Fruit fly (Drosophila melanogaster) whole organism, embryonic: Measurements from ENCODE around the gene CG2059.

ENCODE experiments used
- Blimp-1 ChIP-seq: fragments of 200-800 bp; sonication (Bioruptor generic); optimal IDR thresholded peaks from 3 replicates; lab custom pipeline; 2018; ENCODE audit warnings: missing biosample characterization, missing genetic modification characterization, mild to moderate bottlenecking, moderate library complexity, missing genetic modification reagents
- CG10543 ChIP-seq: fragments of 200-800 bp; sonication (Bioruptor generic); optimal IDR thresholded peaks from 3 replicates; lab custom pipeline; 2017; ENCODE audit warnings: missing biosample characterization, mild to moderate bottlenecking, missing genetic modification characterization, moderate library complexity
- CG11560 ChIP-seq: fragments of 200-800 bp; sonication (Bioruptor generic); IDR thresholded peaks from 3 replicates; pipeline ENCODE4 v1.3.6; 2022; ENCODE audit warnings: missing biosample characterization, missing genetic modification characterization
- CG13123 ChIP-seq: fragments of 200-800 bp; sonication (Bioruptor generic); optimal IDR thresholded peaks from 2 replicates; lab custom pipeline; 2016; ENCODE audit warnings: missing biosample characterization, missing genetic modification characterization
- CG1647 ChIP-seq: fragments of 200-800 bp; sonication (Bioruptor generic); optimal IDR thresholded peaks from 3 replicates; lab custom pipeline; 2016; ENCODE audit warnings: missing biosample characterization, missing genetic modification characterization
- CG16815 ChIP-seq: fragments of 200-800 bp; sonication (Bioruptor generic); optimal IDR thresholded peaks from 3 replicates; lab custom pipeline; 2017; ENCODE audit warnings: missing biosample characterization, mild to moderate bottlenecking, missing genetic modification characterization
- CG17912 ChIP-seq: fragments of 200-800 bp; sonication (Bioruptor generic); optimal IDR thresholded peaks from 2 replicates; lab custom pipeline; 2018; ENCODE audit warnings: missing biosample characterization, mild to moderate bottlenecking, missing genetic modification characterization
- CG18262 ChIP-seq: fragments of 200-800 bp; optimal IDR thresholded peaks from 3 replicates; lab custom pipeline; 2019; ENCODE audit warnings: missing biosample characterization, mild to moderate bottlenecking, missing genetic modification characterization, moderate library complexity
- CG2116 ChIP-seq: fragments of 200-800 bp; sonication (Bioruptor generic); optimal IDR thresholded peaks from 3 replicates; lab custom pipeline; 2018; ENCODE audit warnings: missing biosample characterization, mild to moderate bottlenecking, missing genetic modification characterization
- CG3163 ChIP-seq: fragments of 200-800 bp; sonication (Bioruptor generic); optimal IDR thresholded peaks from 3 replicates; lab custom pipeline; 2016; ENCODE audit warnings: missing biosample characterization, missing genetic modification characterization
- CG4328 ChIP-seq: fragments of 200-800 bp; sonication (Bioruptor generic); optimal IDR thresholded peaks from 3 replicates; lab custom pipeline; 2017; ENCODE audit warnings: missing biosample characterization, missing genetic modification reagents, missing genetic modification characterization
- CG43689 ChIP-seq: fragments of 200-800 bp; sonication (Bioruptor generic); IDR thresholded peaks from 2 replicates; pipeline ENCODE4 v1.3.6; 2022; ENCODE audit warnings: missing biosample characterization, missing genetic modification characterization
- CG5953 ChIP-seq: fragments of 200-800 bp; sonication (Bioruptor generic); IDR thresholded peaks from 2 replicates; pipeline ENCODE4 v1.3.6; 2022; ENCODE audit warnings: missing biosample characterization, missing genetic modification characterization
- CG7745 ChIP-seq: fragments of 200-800 bp; sonication (Bioruptor generic); optimal IDR thresholded peaks from 2 replicates; lab custom pipeline; 2018; ENCODE audit warnings: missing biosample characterization, mild to moderate bottlenecking, missing genetic modification characterization, moderate library complexity
- CG8478 ChIP-seq: fragments of >200 bp; optimal IDR thresholded peaks from 2 replicates; lab custom pipeline; 2018
- CG9797 ChIP-seq: fragments of 200-800 bp; sonication (Bioruptor generic); optimal IDR thresholded peaks from 3 replicates; lab custom pipeline; 2018; ENCODE audit warnings: missing biosample characterization, mild to moderate bottlenecking, missing genetic modification characterization
- D19A ChIP-seq: fragments of 200-800 bp; optimal IDR thresholded peaks from 3 replicates; lab custom pipeline; 2019; ENCODE audit warnings: missing biosample characterization, mild to moderate bottlenecking, missing genetic modification characterization, moderate library complexity
- Drgx ChIP-seq: fragments of 200-800 bp; sonication (Bioruptor generic); IDR thresholded peaks from 2 replicates; pipeline ENCODE4 v1.3.6; 2022; ENCODE audit warnings: missing biosample characterization, missing genetic modification characterization
- Eip74EF ChIP-seq, 2 experiments: fragments of 200-800 bp in 1 of 2; fragments of >200 bp in 1 of 2; sonication (Bioruptor generic) in 1 of 2; optimal IDR thresholded peaks; 2 replicates each; lab custom pipeline; 2017 to 2019; ENCODE audit warnings: missing biosample characterization in 2 of 2, missing genetic modification characterization in 2 of 2, mild to moderate bottlenecking in 1 of 2, moderate library complexity in 1 of 2
- Fer2 ChIP-seq: fragments of 200-800 bp; sonication (Bioruptor generic); optimal IDR thresholded peaks from 2 replicates; lab custom pipeline; 2018; ENCODE audit warnings: missing biosample characterization, mild to moderate bottlenecking, missing genetic modification characterization, moderate library complexity
- HHEX ChIP-seq: fragments of 200-800 bp; sonication (Bioruptor generic); optimal IDR thresholded peaks from 3 replicates; lab custom pipeline; 2017; ENCODE audit warnings: missing biosample characterization, mild to moderate bottlenecking, missing genetic modification characterization, missing genetic modification reagents
- Hr3 ChIP-seq: fragments of 200-800 bp; sonication (Bioruptor generic); optimal IDR thresholded peaks from 3 replicates; lab custom pipeline; 2016; ENCODE audit warnings: missing biosample characterization, missing genetic modification characterization
- Lim3 ChIP-seq: fragments of 200-800 bp; sonication (Bioruptor generic); IDR thresholded peaks from 2 replicates; pipeline ENCODE4 v1.3.6; 2022; ENCODE audit warnings: missing biosample characterization, missing genetic modification characterization
- Rx ChIP-seq: fragments of 200-800 bp; sonication (Bioruptor generic); IDR thresholded peaks from 2 replicates; pipeline ENCODE4 v1.3.6; 2022; ENCODE audit warnings: missing biosample characterization, missing genetic modification characterization
- YL-1 ChIP-seq: fragments of 200-800 bp; sonication (Bioruptor generic); optimal IDR thresholded peaks from 3 replicates; lab custom pipeline; 2017; ENCODE audit warnings: missing biosample characterization, mild to moderate bottlenecking, missing genetic modification characterization
- exex ChIP-seq: fragments of 200-800 bp; sonication (Bioruptor generic); optimal IDR thresholded peaks from 4 replicates; lab custom pipeline; 2018; ENCODE audit warnings: missing biosample characterization, mild to moderate bottlenecking, missing genetic modification characterization, moderate library complexity
- fd64A ChIP-seq: fragments of 200-800 bp; sonication (Bioruptor generic); optimal IDR thresholded peaks from 3 replicates; lab custom pipeline; 2018; ENCODE audit warnings: missing biosample characterization, mild to moderate bottlenecking, missing genetic modification characterization
- grn ChIP-seq: fragments of 200-800 bp; sonication (Bioruptor generic); optimal IDR thresholded peaks from 3 replicates; lab custom pipeline; 2017; ENCODE audit warnings: missing biosample characterization, missing genetic modification characterization
- gsb-n ChIP-seq: fragments of 200-800 bp; sonication (Bioruptor generic); optimal IDR thresholded peaks from 3 replicates; lab custom pipeline; 2018; ENCODE audit warnings: missing biosample characterization, mild to moderate bottlenecking, missing genetic modification characterization
- h ChIP-seq: fragments of >200 bp; optimal IDR thresholded peaks from 2 replicates; lab custom pipeline; 2017
- hb ChIP-seq: fragments of 200-800 bp; sonication (Bioruptor generic); IDR thresholded peaks from 3 replicates; pipeline ENCODE4 v1.3.6; 2022; ENCODE audit warnings: missing biosample characterization, missing genetic modification characterization; ENCODE audit not compliant: partially characterized antibody
- hkb ChIP-seq, 2 experiments: fragments of 200-800 bp in 1 of 2; fragments of >200 bp in 1 of 2; sonication (Bioruptor generic) in 1 of 2; IDR thresholded peaks in 1 of 2; optimal IDR thresholded peaks in 1 of 2; 2 replicates each; pipeline versions ENCODE4 v1.3.6 to Lab custom; 2017 to 2022; ENCODE audit warnings: missing biosample characterization in 1 of 2, missing genetic modification characterization in 1 of 2
- jigr1 ChIP-seq: fragments of 200-800 bp; sonication (Bioruptor generic); IDR thresholded peaks from 3 replicates; pipeline ENCODE4 v1.3.6; 2022; ENCODE audit warnings: missing biosample characterization, missing genetic modification characterization
- kay ChIP-seq: fragments of 200-800 bp; sonication (Bioruptor generic); optimal IDR thresholded peaks from 2 replicates; lab custom pipeline; 2016; ENCODE audit warnings: missing biosample characterization, missing genetic modification characterization
- klu ChIP-seq: fragments of 200-800 bp; sonication (Bioruptor generic); IDR thresholded peaks from 2 replicates; pipeline ENCODE4 v1.3.6; 2022; ENCODE audit warnings: missing biosample characterization, missing genetic modification characterization
- kni ChIP-seq: fragments of 200-800 bp; sonication (Bioruptor generic); optimal IDR thresholded peaks from 3 replicates; lab custom pipeline; 2017; ENCODE audit warnings: mild to moderate bottlenecking, missing biosample characterization, missing genetic modification reagents, missing genetic modification characterization
- lbe ChIP-seq: fragments of 200-800 bp; sonication (Bioruptor generic); optimal IDR thresholded peaks from 2 replicates; lab custom pipeline; 2016; ENCODE audit warnings: missing biosample characterization, mild to moderate bottlenecking, missing genetic modification characterization
- maf-S ChIP-seq: fragments of 200-800 bp; sonication (Bioruptor generic); optimal IDR thresholded peaks from 2 replicates; lab custom pipeline; 2016; ENCODE audit warnings: missing biosample characterization, missing genetic modification characterization
- odd ChIP-seq: fragments of 200-800 bp; sonication (Bioruptor generic); optimal IDR thresholded peaks from 2 replicates; lab custom pipeline; 2017; ENCODE audit warnings: missing biosample characterization, mild to moderate bottlenecking, missing genetic modification characterization
- onecut ChIP-seq: fragments of 200-800 bp; sonication (Bioruptor generic); IDR thresholded peaks from 2 replicates; pipeline ENCODE4 v1.3.6; 2022; ENCODE audit warnings: missing biosample characterization, missing genetic modification characterization
- p53 ChIP-seq: fragments of 200-800 bp; sonication (Bioruptor generic); optimal IDR thresholded peaks from 2 replicates; lab custom pipeline; 2016; ENCODE audit warnings: missing biosample characterization, missing genetic modification characterization
- pb ChIP-seq: fragments of 200-800 bp; sonication (Bioruptor generic); optimal IDR thresholded peaks from 3 replicates; lab custom pipeline; 2016; ENCODE audit warnings: missing biosample characterization, missing genetic modification characterization
- pho ChIP-seq: fragments of 200-800 bp; sonication (Bioruptor generic); optimal IDR thresholded peaks from 2 replicates; lab custom pipeline; 2016; ENCODE audit warnings: missing biosample characterization, missing genetic modification characterization
- repo ChIP-seq: fragments of 200-800 bp; sonication (Bioruptor generic); optimal IDR thresholded peaks from 2 replicates; lab custom pipeline; 2016; ENCODE audit warnings: missing biosample characterization, missing genetic modification characterization
- sna ChIP-seq: fragments of 200-800 bp; sonication (Bioruptor generic); IDR thresholded peaks from 2 replicates; pipeline ENCODE4 v1.3.6; 2022; ENCODE audit warnings: missing biosample characterization, missing genetic modification characterization; ENCODE audit not compliant: partially characterized antibody
- ssp ChIP-seq: fragments of 200-800 bp; sonication (Bioruptor generic); IDR thresholded peaks from 2 replicates; pipeline ENCODE4 v1.3.6; 2022; ENCODE audit warnings: missing biosample characterization, missing genetic modification characterization
- unpg ChIP-seq: fragments of 200-800 bp; sonication (Bioruptor generic); optimal IDR thresholded peaks from 3 replicates; lab custom pipeline; 2018; ENCODE audit warnings: missing biosample characterization, mild to moderate bottlenecking, missing genetic modification characterization, moderate library complexity
- zf30C ChIP-seq: fragments of 200-800 bp; sonication (Bioruptor generic); optimal IDR thresholded peaks from 3 replicates; lab custom pipeline; 2018; ENCODE audit warnings: missing biosample characterization, mild to moderate bottlenecking, missing genetic modification characterization
- zfh2 ChIP-seq: fragments of 200-800 bp; sonication (Bioruptor generic); optimal IDR thresholded peaks from 2 replicates; lab custom pipeline; 2016; ENCODE audit warnings: missing biosample characterization, missing genetic modification characterization

The CG2059 gene

DNA sequence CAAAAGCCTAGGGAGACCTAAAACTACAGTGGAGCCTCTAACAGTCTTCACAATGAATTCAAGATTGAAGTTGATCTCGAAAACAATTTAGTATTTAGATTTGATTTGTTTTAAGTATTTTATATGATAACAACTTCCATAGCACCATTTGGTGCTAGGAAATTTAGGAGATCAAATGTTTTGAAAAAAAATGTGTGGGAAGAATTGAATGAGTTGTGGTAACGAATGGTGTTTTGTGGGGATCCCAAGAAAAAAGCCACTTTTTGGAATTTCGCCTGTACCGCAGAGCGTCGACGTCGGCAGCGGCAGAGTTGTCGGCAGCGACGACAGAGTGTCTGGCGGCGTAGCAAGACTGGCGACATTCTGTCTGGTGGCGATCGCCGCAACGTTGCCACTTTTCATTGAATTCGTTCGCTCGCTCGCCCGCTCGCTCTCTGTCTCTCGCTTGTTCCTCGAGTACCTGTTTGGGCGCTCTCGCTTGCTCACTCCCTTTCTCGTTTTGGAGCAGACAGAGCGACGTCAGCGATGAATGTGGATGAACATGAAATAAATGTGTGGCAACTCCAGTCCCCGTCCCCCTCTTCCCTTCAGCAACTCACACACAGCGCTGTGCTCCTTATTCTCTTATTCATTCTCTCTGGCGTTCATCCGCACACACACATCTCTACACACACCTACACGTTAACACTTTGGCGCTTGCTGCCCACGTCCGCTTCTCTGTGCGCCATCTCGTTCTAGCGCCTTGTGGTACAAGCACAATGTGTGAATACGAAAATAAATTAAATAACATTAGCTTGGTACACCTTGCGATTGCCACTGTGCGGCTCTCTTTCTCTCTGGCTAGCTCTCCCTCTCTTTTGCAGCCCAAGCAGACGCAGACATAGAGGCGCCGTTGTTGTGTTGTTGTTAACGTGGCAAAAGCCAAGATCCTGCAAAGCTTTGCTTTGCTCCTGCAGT, 13.5 kb downstream of the CG2059 start (continued):
- TF ChIP-seq CG18262 (tag; lab: Kevin White, UChicago) (peak; percentile 61), CG10543 (GFP tag; lab: Kevin White, UChicago) (peak; percentile 22), CG7745 (tag; lab: Kevin White, UChicago) (no peak), CG13123 (GFP tag; lab: Kevin White, UChicago) (no peak), grn (GFP tag; lab: Kevin White, UChicago) (no peak), CG16815 (GFP tag; lab: Kevin White, UChicago) (peak; percentile 18), lbe (GFP tag; lab: Kevin White, UChicago) (no peak), CG43689 (GFP tag; lab: Robert Waterston, UW) (no peak), hkb (optimal IDR thresholded peaks at IDR 0.05; lab: Kevin White, UChicago) (no peak), hkb (GFP tag; IDR thresholded peaks at IDR 0.05; lab: Robert Waterston, UW) (no peak; the same call in 1 of the 2 replicates), maf-S (no peak), CG4328 (GFP tag; lab: Kevin White, UChicago) (no peak), Rx (GFP tag; lab: Robert Waterston, UW) (no peak), Eip74EF (GFP tag; optimal IDR thresholded peaks at IDR 0.05; lab: Kevin White, UChicago) (peak in 1 of 2 experiments; percentile 19), ssp (GFP tag; lab: Robert Waterston, UW) (no peak), Blimp-1 (GFP tag; lab: Kevin White, UChicago) (peak; percentile 38), exex (tag; lab: Kevin White, UChicago) (no peak), klu (GFP tag; lab: Robert Waterston, UW) (peak; percentile 32; the same call in 1 of the 2 replicates), D19A (peak; percentile 30), CG8478 (lab: Kevin White, UChicago) (no peak), kay (peak; percentile 52), HHEX (GFP tag; lab: Kevin White, UChicago) (peak; percentile 22), YL-1 (GFP tag; lab: Kevin White, UChicago) (no peak), pho (peak; percentile 19), CG1647 (GFP tag; lab: Kevin White, UChicago) (no peak), fd64A (GFP tag; lab: Kevin White, UChicago) (no peak), CG5953 (GFP tag; lab: Robert Waterston, UW) (no peak), kni (GFP tag; lab: Kevin White, UChicago) (peak; percentile 91), repo (GFP tag; lab: Kevin White, UChicago) (no peak), CG9797 (GFP tag; lab: Kevin White, UChicago) (no peak), unpg (peak; percentile 44), onecut (GFP tag; lab: Robert Waterston, UW) (peak; percentile 47; the same call in 1 of the 2 replicates), sna (GFP tag; lab: Robert Waterston, UW) (peak; percentile 30; the same call in 1 of the 2 replicates), h (no peak), Lim3 (GFP tag; lab: Robert Waterston, UW) (no peak), Hr3 (GFP tag; lab: Kevin White, UChicago) (no peak), CG2116 (GFP tag; lab: Kevin White, UChicago) (no peak), CG17912 (GFP tag; lab: Kevin White, UChicago) (no peak), CG11560 (0 out of 3 replicates have a peak, but pooled peaks have one; percentile 9), Drgx (peak; percentile 61), p53 (GFP tag; lab: Kevin White, UChicago) (no peak), jigr1 (GFP tag; lab: Robert Waterston, UW) (no peak), zfh2 (peak; percentile 46), Fer2 (tag; lab: Kevin White, UChicago) (no peak), odd (GFP tag; lab: Kevin White, UChicago) (no peak), gsb-n (tag; lab: Kevin White, UChicago) (no peak), zf30C (no peak), pb (no peak), CG3163 (GFP tag; lab: Kevin White, UChicago) (peak; percentile 20), hb (GFP tag; lab: Robert Waterston, UW) (no peak)
